Worm (Caenorhabditis elegans): ENCODE measurements around the gene ZK550.2.
A peak's percentile ranks its signal among the peaks of the same experiment; 100 is the strongest.

The ZK550.2 gene

DNA sequence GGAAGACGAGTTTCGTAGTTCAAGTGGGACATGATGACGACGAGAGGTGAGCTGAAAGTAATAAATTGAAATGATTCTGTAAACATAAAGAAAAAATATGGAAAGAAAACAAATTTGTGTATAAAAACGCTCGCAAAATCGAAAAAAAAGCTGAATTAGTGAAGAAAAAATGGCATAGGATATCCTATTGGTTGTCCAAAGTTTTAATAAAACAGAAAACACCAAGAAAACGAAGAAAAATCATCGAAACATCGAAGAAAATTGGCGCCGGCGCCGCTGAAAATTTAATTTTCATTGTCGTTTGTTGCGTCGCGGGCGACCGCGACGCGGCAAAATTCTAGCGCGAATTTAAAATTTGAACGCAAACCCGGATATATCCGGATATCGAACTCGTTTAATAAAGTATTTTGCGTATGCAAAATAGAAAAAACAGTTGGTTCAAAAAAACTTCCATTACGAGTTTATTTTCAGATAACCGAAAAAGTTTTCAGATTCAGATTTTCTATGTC lies 28.3 kb downstream of the ZK550.2 start, which contains the start of gene gln-5:
TSS of gene gln-5 (minus strand) at position 51 of the 509 bp plus-strand sequence.
- no peak for TF ChIP-seq tbx-2 (tag; optimal IDR thresholded peaks at IDR 0.05)
- no peak for TF ChIP-seq elt-2 (tag; optimal IDR thresholded peaks at IDR 0.05)
- no peak for TF ChIP-seq ztf-11 (tag; optimal IDR thresholded peaks at IDR 0.05)
- no peak for TF ChIP-seq unc-62 (GFP tag; optimal IDR thresholded peaks at IDR 0.05)
- no peak for TF ChIP-seq nhr-23 (tag; optimal IDR thresholded peaks at IDR 0.05)
- no peak for TF ChIP-seq zag-1 (tag; optimal IDR thresholded peaks at IDR 0.05)
- TF ChIP-seq nhr-76 (tag; optimal IDR thresholded peaks at IDR 0.05) = no peak
- TF ChIP-seq ceh-16 (tag; optimal IDR thresholded peaks at IDR 0.05) = no peak
- no peak for TF ChIP-seq ZK546.5 (tag; optimal IDR thresholded peaks at IDR 0.05)
- TF ChIP-seq fkh-10 (GFP tag; optimal IDR thresholded peaks at IDR 0.05) = no peak
- TF ChIP-seq sea-2 (GFP tag; optimal IDR thresholded peaks at IDR 0.05) = no peak
- no peak for TF ChIP-seq snpc-4 (tag; optimal IDR thresholded peaks at IDR 0.05)
- TF ChIP-seq ceh-82 (tag; optimal IDR thresholded peaks at IDR 0.05) = no peak
- no peak for TF ChIP-seq fos-1 (tag; optimal IDR thresholded peaks at IDR 0.05)
- TF ChIP-seq nhr-77 (tag; optimal IDR thresholded peaks at IDR 0.05) = no peak
- no peak for TF ChIP-seq mdl-1 (tag; optimal IDR thresholded peaks at IDR 0.05)

DNA sequence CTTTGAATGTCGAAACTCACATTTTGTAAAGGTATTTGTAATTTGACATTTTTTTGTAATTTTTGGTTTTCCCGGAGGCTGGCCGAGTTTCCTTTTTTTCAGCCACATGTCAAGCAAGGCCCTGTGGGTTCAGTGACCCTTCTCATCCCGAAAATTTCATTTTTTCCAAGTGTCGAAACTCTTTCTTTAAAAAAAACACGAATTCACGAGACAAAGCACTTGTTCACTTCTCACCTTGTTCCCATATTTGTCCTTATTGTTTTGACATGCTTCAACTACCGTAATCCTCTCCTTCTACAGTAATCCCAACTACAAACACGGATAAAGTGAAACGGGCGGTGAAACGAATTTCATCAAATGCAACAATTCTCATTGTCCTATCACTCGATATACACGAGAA lies 29.9 kb downstream of the ZK550.2 start, which contains the start of gene lhfp-4:
TSS of gene lhfp-4 (plus strand) at position 301 of the 400 bp plus-strand sequence.
- no peak for TF ChIP-seq fkh-10 (GFP tag; optimal IDR thresholded peaks at IDR 0.05)
- TF ChIP-seq sea-2 (GFP tag; optimal IDR thresholded peaks at IDR 0.05) = no peak
- TF ChIP-seq eor-1 (tag; optimal IDR thresholded peaks at IDR 0.05) = no peak
- TF ChIP-seq nhr-76 (tag; optimal IDR thresholded peaks at IDR 0.05) = no peak

DNA sequence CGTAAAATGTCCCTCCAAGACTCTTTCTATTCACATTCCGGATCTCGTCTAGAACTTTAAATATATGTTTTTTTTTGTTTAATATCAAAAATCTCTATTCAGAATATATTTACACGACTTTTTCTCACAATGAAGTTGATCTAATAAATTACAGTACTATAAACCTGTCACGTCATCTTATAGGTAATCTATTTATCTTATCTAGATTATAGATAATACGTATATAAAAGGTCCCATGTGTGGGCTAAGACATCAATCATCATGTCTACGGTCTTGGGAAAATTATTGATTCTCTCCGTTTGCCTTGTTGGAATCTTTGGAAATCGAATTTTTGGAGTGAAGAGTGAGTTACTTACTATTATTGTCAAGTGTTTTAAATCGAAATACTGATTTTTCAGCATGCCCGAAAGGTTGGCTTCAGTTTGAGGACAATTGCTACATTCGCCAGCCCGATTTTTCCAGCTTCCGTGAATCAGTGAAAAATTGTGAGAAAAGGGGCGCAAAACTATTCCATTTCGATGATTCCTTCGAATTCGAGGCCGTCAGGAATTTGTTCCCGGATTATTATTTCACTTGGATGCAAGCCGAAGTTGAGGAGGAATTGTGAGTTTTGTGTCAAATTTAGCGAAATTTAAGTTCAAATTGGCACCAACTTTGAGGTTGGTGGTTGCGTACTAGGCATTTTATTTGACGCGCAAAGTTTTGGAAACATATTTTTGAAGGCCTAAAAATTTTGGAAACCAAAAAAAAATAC lies 31.5 kb downstream of the ZK550.2 start, which contains the start of gene clec-196:
TSS of gene clec-196 (plus strand) at position 252 of the 754 bp plus-strand sequence.
- TF ChIP-seq daf-12 (tag; optimal IDR thresholded peaks at IDR 0.05) = no peak
- TF ChIP-seq jun-1 (tag; optimal IDR thresholded peaks at IDR 0.05) = no peak
- no peak for TF ChIP-seq mml-1 (tag; optimal IDR thresholded peaks at IDR 0.05)
- TF ChIP-seq ZK546.5 (tag; optimal IDR thresholded peaks at IDR 0.05) = no peak
- peak; percentile 14 for TF ChIP-seq ama-1 (optimal IDR thresholded peaks at IDR 0.05)
- TF ChIP-seq nfya-1 (tag; optimal IDR thresholded peaks at IDR 0.05; ENCODE audit: insufficient read depth) = peak; percentile 52
- no peak for TF ChIP-seq tbx-2 (tag; optimal IDR thresholded peaks at IDR 0.05)
- TF ChIP-seq sea-2 (GFP tag; optimal IDR thresholded peaks at IDR 0.05) = no peak
- no peak for TF ChIP-seq lin-15B (tag; optimal IDR thresholded peaks at IDR 0.05)
- peak; percentile 19 for TF ChIP-seq hmg-11 (tag; optimal IDR thresholded peaks at IDR 0.05)
- no peak for TF ChIP-seq zag-1 (tag; optimal IDR thresholded peaks at IDR 0.05)
- no peak for TF ChIP-seq snpc-4 (tag; optimal IDR thresholded peaks at IDR 0.05)
- TF ChIP-seq ceh-16 (tag; optimal IDR thresholded peaks at IDR 0.05) = no peak
- no peak for TF ChIP-seq nhr-12 (tag; optimal IDR thresholded peaks at IDR 0.05)
- no peak for TF ChIP-seq nhr-11 (tag; optimal IDR thresholded peaks at IDR 0.05)

DNA sequence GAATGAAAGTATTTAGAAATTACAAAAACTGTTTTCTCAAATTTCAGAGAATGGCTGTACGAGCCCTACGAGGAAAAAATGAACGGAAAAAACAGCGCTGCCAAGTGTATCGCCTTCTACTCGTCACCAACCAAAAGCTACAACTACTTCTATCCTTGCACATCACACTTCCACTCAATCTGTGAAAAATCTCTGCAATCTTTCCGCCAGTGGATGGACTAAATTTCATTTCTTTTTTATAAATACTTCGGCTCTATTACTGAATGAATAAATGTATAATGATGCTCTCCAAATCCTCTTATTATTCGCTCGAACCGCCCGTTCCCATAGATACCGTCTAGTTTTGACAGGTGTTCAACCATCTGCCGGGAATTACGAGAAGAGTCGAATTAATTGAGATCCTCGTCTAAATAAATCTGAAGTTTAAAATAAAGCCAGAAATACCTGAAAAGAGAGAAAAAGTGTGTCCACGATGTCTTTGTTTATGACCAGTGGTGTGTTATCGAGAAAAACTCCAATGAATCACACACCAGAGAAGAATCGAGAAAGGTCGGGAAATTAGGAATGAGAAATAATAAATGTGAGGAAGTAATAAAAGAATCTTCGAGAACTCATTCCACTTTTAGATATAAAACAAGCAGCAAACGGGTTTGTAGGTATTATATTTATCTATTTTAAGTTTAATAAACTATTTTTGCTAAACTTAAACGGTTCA lies 32.2 kb downstream of the ZK550.2 start:
- TF ChIP-seq egl-5 (tag; optimal IDR thresholded peaks at IDR 0.05) = no peak
- no peak for TF ChIP-seq nhr-28 (tag; optimal IDR thresholded peaks at IDR 0.05)
- no peak for TF ChIP-seq lsy-12 (tag; optimal IDR thresholded peaks at IDR 0.05)
- no peak for TF ChIP-seq fkh-10 (GFP tag; optimal IDR thresholded peaks at IDR 0.05)
- TF ChIP-seq nhr-67 (tag; optimal IDR thresholded peaks at IDR 0.05) = no peak
- no peak for TF ChIP-seq pqm-1 (tag; optimal IDR thresholded peaks at IDR 0.05)
- TF ChIP-seq ama-1 (optimal IDR thresholded peaks at IDR 0.05) = peak; percentile 10

DNA sequence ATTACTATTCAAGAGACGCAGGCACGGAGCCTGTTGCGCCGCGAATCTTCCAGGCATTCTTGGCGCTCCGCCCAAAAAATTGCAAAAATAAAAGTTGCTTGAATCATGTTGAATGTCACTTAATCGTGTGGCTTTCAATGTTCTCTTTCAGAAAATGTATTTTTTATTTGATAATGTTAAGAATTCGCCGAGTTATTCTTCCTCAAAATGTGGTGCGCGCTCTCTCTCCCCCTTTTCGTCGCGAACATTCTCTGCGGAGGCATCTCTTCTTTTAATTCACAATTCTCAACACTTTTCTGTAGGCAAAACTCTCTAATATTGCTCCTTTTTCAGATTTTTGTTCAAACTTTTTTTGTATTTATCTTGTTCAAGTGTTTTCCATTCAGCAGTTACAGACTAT lies 33.0 kb downstream of the ZK550.2 start:
- TF ChIP-seq fkh-10 (GFP tag; optimal IDR thresholded peaks at IDR 0.05) (peak; percentile 100), lsy-12 (tag; optimal IDR thresholded peaks at IDR 0.05) (peak; percentile 100), fos-1 (tag; optimal IDR thresholded peaks at IDR 0.05) (peak; percentile 91), elt-2 (tag; optimal IDR thresholded peaks at IDR 0.05) (peak; percentile 83), sea-2 (GFP tag; optimal IDR thresholded peaks at IDR 0.05) (peak; percentile 37), egl-5 (tag; optimal IDR thresholded peaks at IDR 0.05) (peak; percentile 97), aly-2 (tag; optimal IDR thresholded peaks at IDR 0.05) (no peak), ztf-11 (tag; optimal IDR thresholded peaks at IDR 0.05) (no peak), nhr-76 (tag; optimal IDR thresholded peaks at IDR 0.05) (peak; percentile 73), nhr-43 (tag; optimal IDR thresholded peaks at IDR 0.05; ENCODE audit: poor library complexity, severe bottlenecking) (peak; percentile 76), lin-39 (tag; optimal IDR thresholded peaks at IDR 0.05) (peak; percentile 91), nhr-67 (tag; optimal IDR thresholded peaks at IDR 0.05) (peak; percentile 22), ceh-82 (tag; optimal IDR thresholded peaks at IDR 0.05) (peak; percentile 88), mdl-1 (tag; optimal IDR thresholded peaks at IDR 0.05) (peak; percentile 31), daf-12 (tag; optimal IDR thresholded peaks at IDR 0.05) (peak; percentile 68), hmg-11 (tag; optimal IDR thresholded peaks at IDR 0.05) (peak; percentile 90), tbx-2 (tag; optimal IDR thresholded peaks at IDR 0.05) (peak; percentile 93), jun-1 (tag; optimal IDR thresholded peaks at IDR 0.05) (peak; percentile 97), nhr-28 (tag; optimal IDR thresholded peaks at IDR 0.05) (no peak), ZK546.5 (tag; optimal IDR thresholded peaks at IDR 0.05) (peak; percentile 49), unc-62 (GFP tag; optimal IDR thresholded peaks at IDR 0.05) (peak; percentile 81), lin-15B (tag; optimal IDR thresholded peaks at IDR 0.05) (peak; percentile 88), elt-3 (tag; optimal IDR thresholded peaks at IDR 0.05) (peak in 1 of 3 experiments; percentile 87), mml-1 (tag; optimal IDR thresholded peaks at IDR 0.05) (no peak), ztf-4 (tag; optimal IDR thresholded peaks at IDR 0.05) (peak; percentile 86), ceh-28 (tag; optimal IDR thresholded peaks at IDR 0.05) (peak; percentile 89)
